Fruit fly (Drosophila melanogaster) whole organism, embryonic: ENCODE data around the gene Tailor.
A peak's percentile ranks its signal among the peaks of the same experiment; 100 is the strongest.

Experiments
- Antp ChIP-seq: fragments of 200-800 bp; sonication (Bioruptor generic); optimal IDR thresholded peaks from 3 replicates; lab custom pipeline; 2016; ENCODE audit warnings: missing biosample characterization, missing genetic modification characterization
- B-H1 ChIP-seq: fragments of 200-800 bp; sonication (Bioruptor generic); IDR thresholded peaks from 3 replicates; pipeline ENCODE4 v1.3.6; 2022; ENCODE audit warnings: missing biosample characterization, missing genetic modification characterization
- B-H2 ChIP-seq: fragments of 200-800 bp; sonication (Bioruptor generic); optimal IDR thresholded peaks from 2 replicates; lab custom pipeline; 2018; ENCODE audit warnings: missing biosample characterization, mild to moderate bottlenecking, missing genetic modification characterization
- CG11247 ChIP-seq: fragments of 200-800 bp; sonication (Bioruptor generic); IDR thresholded peaks from 2 replicates; pipeline ENCODE4 v1.3.6; 2022; ENCODE audit warnings: missing biosample characterization, missing genetic modification characterization
- CG11456 ChIP-seq: fragments of 200-800 bp; sonication (Bioruptor generic); IDR thresholded peaks from 3 replicates; pipeline ENCODE4 v1.3.6; 2022; ENCODE audit warnings: missing biosample characterization, missing genetic modification characterization
- CG12071 ChIP-seq: fragments of 200-800 bp; sonication (Bioruptor generic); optimal IDR thresholded peaks from 3 replicates; lab custom pipeline; 2018; ENCODE audit warnings: missing biosample characterization, mild to moderate bottlenecking, missing genetic modification characterization
- CG12236 ChIP-seq: fragments of 200-800 bp; sonication (Bioruptor generic); optimal IDR thresholded peaks from 2 replicates; lab custom pipeline; 2016; ENCODE audit warnings: missing biosample characterization, missing genetic modification characterization
- CG12391 ChIP-seq: fragments of 200-800 bp; sonication (Bioruptor generic); optimal IDR thresholded peaks from 3 replicates; lab custom pipeline; 2018; ENCODE audit warnings: missing biosample characterization, mild to moderate bottlenecking, missing genetic modification characterization, moderate library complexity
- CG12744 ChIP-seq: fragments of 200-800 bp; sonication (Bioruptor generic); optimal IDR thresholded peaks from 2 replicates; lab custom pipeline; 2016; ENCODE audit warnings: missing biosample characterization, missing genetic modification characterization
- CG16863 ChIP-seq: fragments of 200-800 bp; sonication (Bioruptor generic); optimal IDR thresholded peaks from 3 replicates; lab custom pipeline; 2016; ENCODE audit warnings: missing biosample characterization, missing genetic modification characterization
- CG17385 ChIP-seq: fragments of 200-800 bp; sonication (Bioruptor generic); optimal IDR thresholded peaks from 3 replicates; lab custom pipeline; 2018; ENCODE audit warnings: missing biosample characterization, mild to moderate bottlenecking, missing genetic modification characterization
- CG4404 ChIP-seq: fragments of 200-800 bp; sonication (Bioruptor generic); IDR thresholded peaks from 2 replicates; pipeline ENCODE4 v1.3.6; 2022; ENCODE audit warnings: missing biosample characterization, missing genetic modification characterization
- CG4424 ChIP-seq: fragments of 200-800 bp; sonication (Bioruptor generic); optimal IDR thresholded peaks from 3 replicates; lab custom pipeline; 2016; ENCODE audit warnings: missing biosample characterization, missing genetic modification characterization
- CG4820 ChIP-seq: fragments of 200-800 bp; sonication (Bioruptor generic); optimal IDR thresholded peaks from 3 replicates; lab custom pipeline; 2016; ENCODE audit warnings: missing biosample characterization, missing genetic modification characterization
- CG6272 ChIP-seq: fragments of 200-800 bp; sonication (Bioruptor generic); IDR thresholded peaks from 2 replicates; pipeline ENCODE4 v1.3.6; 2022; ENCODE audit warnings: missing biosample characterization, missing genetic modification characterization
- CG6791 ChIP-seq: fragments of 200-800 bp; sonication (Bioruptor generic); IDR thresholded peaks from 3 replicates; pipeline ENCODE4 v1.3.6; 2022; ENCODE audit warnings: missing biosample characterization, missing genetic modification characterization; ENCODE audit not compliant: partially characterized antibody
- CG6854 ChIP-seq: fragments of 200-800 bp; sonication (Bioruptor generic); optimal IDR thresholded peaks from 3 replicates; lab custom pipeline; 2017; ENCODE audit warnings: missing biosample characterization, mild to moderate bottlenecking, missing genetic modification characterization
- CG9437 ChIP-seq: fragments of 200-800 bp; sonication (Bioruptor generic); optimal IDR thresholded peaks from 2 replicates; lab custom pipeline; 2018; ENCODE audit warnings: missing biosample characterization, mild to moderate bottlenecking, missing genetic modification characterization
- CkIIα-i1 ChIP-seq: fragments of 200-800 bp; sonication (Bioruptor generic); IDR thresholded peaks from 2 replicates; pipeline ENCODE4 v1.3.6; 2022; ENCODE audit warnings: missing biosample characterization, missing genetic modification characterization
- CoRest ChIP-seq: fragments of 200-800 bp; sonication (Bioruptor generic); optimal IDR thresholded peaks from 3 replicates; lab custom pipeline; 2018; ENCODE audit warnings: missing biosample characterization, mild to moderate bottlenecking, missing genetic modification characterization, moderate library complexity
- Dll ChIP-seq: fragments of 200-800 bp; sonication (Bioruptor generic); IDR thresholded peaks from 4 replicates; pipeline ENCODE4 v1.3.6; 2022; ENCODE audit warnings: missing biosample characterization, missing genetic modification characterization; ENCODE audit not compliant: partially characterized antibody
- Dref ChIP-seq: fragments of 200-800 bp; sonication (Bioruptor generic); IDR thresholded peaks from 2 replicates; pipeline ENCODE4 v1.3.6; 2022; ENCODE audit warnings: missing biosample characterization, missing genetic modification characterization
- E2f1 ChIP-seq: fragments of 200-800 bp; sonication (Bioruptor generic); IDR thresholded peaks from 2 replicates; pipeline ENCODE4 v1.3.6; 2022; ENCODE audit warnings: missing biosample characterization, missing genetic modification characterization
- HLH4C ChIP-seq: fragments of 200-800 bp; sonication (Bioruptor generic); IDR thresholded peaks from 3 replicates; pipeline ENCODE4 v1.3.6; 2022; ENCODE audit warnings: missing biosample characterization, missing genetic modification characterization; ENCODE audit not compliant: partially characterized antibody
- HmgD ChIP-seq: fragments of 200-800 bp; sonication (Bioruptor generic); optimal IDR thresholded peaks from 3 replicates; lab custom pipeline; 2016; ENCODE audit warnings: missing biosample characterization, missing genetic modification characterization
- MBD-R2 ChIP-seq: fragments of 200-800 bp; sonication (Bioruptor generic); IDR thresholded peaks from 2 replicates; pipeline ENCODE4 v1.3.6; 2022; ENCODE audit warnings: missing biosample characterization, missing genetic modification characterization
- NC2β ChIP-seq: fragments of 200-800 bp; sonication (Bioruptor generic); optimal IDR thresholded peaks from 2 replicates; lab custom pipeline; 2016; ENCODE audit warnings: missing biosample characterization, missing genetic modification characterization
- Nf-YA ChIP-seq: fragments of 200-800 bp; sonication (Bioruptor generic); IDR thresholded peaks from 2 replicates; pipeline ENCODE4 v1.3.6; 2022; ENCODE audit warnings: missing biosample characterization, missing genetic modification characterization
- Sin3A ChIP-seq: fragments of >200 bp; optimal IDR thresholded peaks from 2 replicates; lab custom pipeline; 2018
- Sry-β ChIP-seq: fragments of 200-800 bp; sonication (Bioruptor generic); optimal IDR thresholded peaks from 2 replicates; lab custom pipeline; 2018; ENCODE audit warnings: missing biosample characterization, mild to moderate bottlenecking, missing genetic modification characterization, moderate library complexity
- Stat92E ChIP-seq, 3 experiments: fragments of >200 bp in 2 of 3; fragments of 200-800 bp in 1 of 3; sonication (Bioruptor generic) in 1 of 3; optimal IDR thresholded peaks; 2 replicates each; lab custom pipeline; 2017 to 2019; ENCODE audit warnings: missing biosample characterization in 3 of 3, missing genetic modification characterization in 3 of 3, mild to moderate bottlenecking in 1 of 3, moderate library complexity in 1 of 3
- YL-1 ChIP-seq: fragments of 200-800 bp; sonication (Bioruptor generic); optimal IDR thresholded peaks from 3 replicates; lab custom pipeline; 2017; ENCODE audit warnings: missing biosample characterization, mild to moderate bottlenecking, missing genetic modification characterization
- abd-A ChIP-seq: fragments of 200-800 bp; sonication (Bioruptor generic); optimal IDR thresholded peaks from 3 replicates; lab custom pipeline; 2019; ENCODE audit warnings: missing biosample characterization, mild to moderate bottlenecking, missing genetic modification characterization, moderate library complexity
- amos ChIP-seq: fragments of 200-800 bp; sonication (Bioruptor generic); IDR thresholded peaks from 2 replicates; pipeline ENCODE4 v1.3.6; 2022; ENCODE audit warnings: missing biosample characterization, missing genetic modification characterization; ENCODE audit not compliant: partially characterized antibody
- crp ChIP-seq, 2 experiments: fragments of 200-800 bp; sonication (Bioruptor generic); optimal IDR thresholded peaks; 2 replicates in 1 of 2; 3 replicates in 1 of 2; lab custom pipeline; 2017; ENCODE audit warnings: missing biosample characterization in 2 of 2, missing genetic modification characterization in 2 of 2, mild to moderate bottlenecking in 1 of 2, moderate library complexity in 1 of 2
- cwo ChIP-seq: fragments of 200-800 bp; sonication (Bioruptor generic); optimal IDR thresholded peaks from 3 replicates; lab custom pipeline; 2017; ENCODE audit warnings: missing biosample characterization, missing genetic modification characterization, mild to moderate bottlenecking, moderate library complexity, missing genetic modification reagents
- dmrt11E ChIP-seq: fragments of 200-800 bp; sonication (Bioruptor generic); optimal IDR thresholded peaks from 3 replicates; lab custom pipeline; 2018; ENCODE audit warnings: missing biosample characterization, mild to moderate bottlenecking, missing genetic modification characterization, moderate library complexity
- dmrt99B ChIP-seq: fragments of 200-800 bp; sonication (Bioruptor generic); optimal IDR thresholded peaks from 2 replicates; lab custom pipeline; 2018; ENCODE audit warnings: missing biosample characterization, mild to moderate bottlenecking, missing genetic modification characterization, moderate library complexity
- dpn ChIP-seq, 2 experiments: fragments of 200-800 bp; sonication (Bioruptor generic); optimal IDR thresholded peaks; 3 replicates each; lab custom pipeline; 2016; ENCODE audit warnings: missing biosample characterization in 2 of 2, missing genetic modification characterization in 2 of 2
- ems ChIP-seq: fragments of 200-800 bp; sonication (Bioruptor generic); optimal IDR thresholded peaks from 3 replicates; lab custom pipeline; 2016; ENCODE audit warnings: missing biosample characterization, missing genetic modification characterization
- fd102C ChIP-seq: fragments of 200-800 bp; sonication (Bioruptor generic); optimal IDR thresholded peaks from 2 replicates; lab custom pipeline; 2018; ENCODE audit warnings: missing biosample characterization, mild to moderate bottlenecking, missing genetic modification characterization, moderate library complexity
- fd64A ChIP-seq: fragments of 200-800 bp; sonication (Bioruptor generic); optimal IDR thresholded peaks from 3 replicates; lab custom pipeline; 2018; ENCODE audit warnings: missing biosample characterization, mild to moderate bottlenecking, missing genetic modification characterization
- kah ChIP-seq: fragments of 200-800 bp; sonication (Bioruptor generic); optimal IDR thresholded peaks from 2 replicates; lab custom pipeline; 2018; ENCODE audit warnings: missing biosample characterization, mild to moderate bottlenecking, missing genetic modification characterization
- lmd ChIP-seq: fragments of 200-800 bp; sonication (Bioruptor generic); IDR thresholded peaks from 2 replicates; pipeline ENCODE4 v1.3.6; 2022; ENCODE audit warnings: missing biosample characterization, missing genetic modification characterization
- mam ChIP-seq: fragments of 200-800 bp; sonication (Bioruptor generic); optimal IDR thresholded peaks from 3 replicates; lab custom pipeline; 2016; ENCODE audit warnings: missing biosample characterization, missing genetic modification characterization
- mirr ChIP-seq: fragments of 200-800 bp; sonication (Bioruptor generic); optimal IDR thresholded peaks from 3 replicates; lab custom pipeline; 2018; ENCODE audit warnings: missing biosample characterization, mild to moderate bottlenecking, missing genetic modification characterization
- pb ChIP-seq: fragments of 200-800 bp; sonication (Bioruptor generic); optimal IDR thresholded peaks from 3 replicates; lab custom pipeline; 2016; ENCODE audit warnings: missing biosample characterization, missing genetic modification characterization
- pho ChIP-seq: fragments of 200-800 bp; sonication (Bioruptor generic); optimal IDR thresholded peaks from 2 replicates; lab custom pipeline; 2016; ENCODE audit warnings: missing biosample characterization, missing genetic modification characterization
- sens-2 ChIP-seq: fragments of 200-800 bp; sonication (Bioruptor generic); IDR thresholded peaks from 2 replicates; pipeline ENCODE4 v1.3.6; 2022; ENCODE audit warnings: missing biosample characterization, missing genetic modification characterization
- zen ChIP-seq: fragments of 200-800 bp; sonication (Bioruptor generic); optimal IDR thresholded peaks from 3 replicates; lab custom pipeline; 2018; ENCODE audit warnings: missing biosample characterization, mild to moderate bottlenecking, missing genetic modification characterization, moderate library complexity
- zfh1 ChIP-seq: fragments of 200-800 bp; sonication (Bioruptor generic); IDR thresholded peaks from 3 replicates; pipeline ENCODE4 v1.3.6; 2022; ENCODE audit warnings: missing biosample characterization, missing genetic modification characterization

The Tailor gene

dm6 chr3R:7091904-7092303 lies 6.0 kb upstream of the Tailor start (continued):
- peak; percentile 75 for TF ChIP-seq Dll (GFP tag; lab: Robert Waterston, UW)
- no peak for TF ChIP-seq crp (GFP tag; optimal IDR thresholded peaks at IDR 0.05; lab: Kevin White, UChicago)
- TF ChIP-seq ems (GFP tag; lab: Kevin White, UChicago), result no peak
- TF ChIP-seq Antp, result no peak
- TF ChIP-seq CG11247 (GFP tag; lab: Robert Waterston, UW), result no peak
- TF ChIP-seq E2f1 (GFP tag; lab: Robert Waterston, UW), result no peak
- peak; percentile 56 for TF ChIP-seq YL-1 (GFP tag; lab: Kevin White, UChicago)
- TF ChIP-seq MBD-R2 (GFP tag; lab: Robert Waterston, UW), result peak; percentile 38; the same call in 1 of the 2 replicates
- TF ChIP-seq fd102C (GFP tag; lab: Kevin White, UChicago), result no peak
- TF ChIP-seq CG12744 (GFP tag; lab: Kevin White, UChicago), result peak; percentile 24
- TF ChIP-seq CG6791 (GFP tag; lab: Robert Waterston, UW), result peak; percentile 87
- peak; percentile 46 for TF ChIP-seq B-H2 (GFP tag; lab: Kevin White, UChicago)
- no peak for TF ChIP-seq HmgD (GFP tag; lab: Kevin White, UChicago)
- TF ChIP-seq cwo (GFP tag; lab: Kevin White, UChicago), result no peak
- TF ChIP-seq Nf-YA (GFP tag; lab: Robert Waterston, UW), result no peak
- no peak for TF ChIP-seq CG4820 (GFP tag; lab: Kevin White, UChicago)
- TF ChIP-seq dpn (GFP tag; optimal IDR thresholded peaks at IDR 0.05; lab: Kevin White, UChicago), result peak; percentile 3 to 36
- peak; percentile 47 for TF ChIP-seq mam (GFP tag; lab: Kevin White, UChicago)
- no peak for TF ChIP-seq lmd
- no peak for TF ChIP-seq Sin3A (lab: Kevin White, UChicago)
- peak; percentile 42; the same call in 1 of the 2 replicates for TF ChIP-seq CG6272
- TF ChIP-seq CG16863 (GFP tag; lab: Kevin White, UChicago), result no peak
- TF ChIP-seq kah (GFP tag; lab: Kevin White, UChicago), result no peak
- TF ChIP-seq dmrt11E, result peak; percentile 20
- TF ChIP-seq sens-2 (GFP tag; lab: Robert Waterston, UW), result no peak
- TF ChIP-seq pb (GFP tag; lab: Kevin White, UChicago), result no peak
- peak; percentile 7 for TF ChIP-seq zen (tag; lab: Kevin White, UChicago)
- TF ChIP-seq CoRest (tag; lab: Kevin White, UChicago), result peak; percentile 60
- peak; percentile 81 for TF ChIP-seq amos
- no peak for TF ChIP-seq CG17385 (GFP tag; lab: Kevin White, UChicago)
- TF ChIP-seq Dref (GFP tag; lab: Robert Waterston, UW), result peak; percentile 61
- no peak for TF ChIP-seq Stat92E (GFP tag; optimal IDR thresholded peaks at IDR 0.05; lab: Kevin White, UChicago)
- 0 out of 3 replicates have a peak, but pooled peaks have one; percentile 5 for TF ChIP-seq zfh1 (GFP tag; lab: Robert Waterston, UW)
- no peak for TF ChIP-seq CG12236
- TF ChIP-seq CG12391 (tag; lab: Kevin White, UChicago), result peak; percentile 57
- TF ChIP-seq CG11456 (GFP tag; lab: Robert Waterston, UW), result no peak
- no peak for TF ChIP-seq mirr
- TF ChIP-seq CG4404, result no peak
- TF ChIP-seq NC2β (GFP tag; lab: Kevin White, UChicago), result no peak
- TF ChIP-seq fd64A (GFP tag; lab: Kevin White, UChicago), result no peak
- no peak for TF ChIP-seq pho (GFP tag; lab: Kevin White, UChicago)
- TF ChIP-seq CG9437 (GFP tag; lab: Kevin White, UChicago), result no peak
- no peak for TF ChIP-seq dmrt99B
- TF ChIP-seq CkIIα-i1 (GFP tag; lab: Robert Waterston, UW), result no peak
- TF ChIP-seq CG4424 (GFP tag; lab: Kevin White, UChicago), result peak; percentile 1
- TF ChIP-seq B-H1 (GFP tag; lab: Robert Waterston, UW), result no peak
- TF ChIP-seq CG6854 (GFP tag; lab: Kevin White, UChicago), result no peak
- no peak for TF ChIP-seq Sry-β
- no peak for TF ChIP-seq abd-A (tag; lab: Kevin White, UChicago)
- peak; percentile 56; the same call in 2 of the 3 replicates for TF ChIP-seq HLH4C (GFP tag; lab: Robert Waterston, UW)
- no peak for TF ChIP-seq CG12071 (GFP tag; lab: Kevin White, UChicago)
